Fruit fly (Drosophila melanogaster): ENCODE measurements around the gene srw.

The srw gene

DNA sequence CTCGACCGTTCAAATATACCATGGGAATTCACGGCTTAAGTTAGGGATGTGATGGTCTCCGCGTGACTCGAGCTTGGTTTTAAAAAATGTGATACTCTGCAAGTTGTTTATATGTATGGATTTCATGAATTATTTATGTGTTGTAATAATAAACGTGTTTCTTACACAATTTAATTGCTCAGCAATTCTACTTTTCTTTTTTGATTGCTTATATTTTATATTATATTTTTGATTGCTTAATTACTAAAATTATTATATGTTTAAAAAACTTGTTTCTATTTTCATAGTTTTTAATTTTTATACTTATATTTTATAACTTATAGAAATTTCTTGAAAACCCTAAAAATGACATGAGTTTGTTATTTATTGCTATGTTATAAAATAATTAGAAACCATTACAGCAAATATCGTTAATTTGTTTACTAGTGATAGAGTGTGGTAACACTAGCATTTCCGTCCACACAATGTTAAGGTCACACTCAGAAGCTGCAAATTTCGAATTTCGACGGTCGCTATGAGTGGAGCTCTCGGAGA, 28.9 kb downstream of the srw start, which contains the start of the genes ago and CG1265 (continued):
- TF ChIP-seq CG6791 (GFP tag; IDR thresholded peaks at IDR 0.05; ENCODE audit: partially characterized antibody) (peak; percentile 60), CG1233 (GFP tag; optimal IDR thresholded peaks at IDR 0.05) (no peak), gcm (GFP tag; optimal IDR thresholded peaks at IDR 0.05) (no peak), nerfin-2 (GFP tag; IDR thresholded peaks at IDR 0.05; ENCODE audit: partially characterized antibody) (no peak), Ets65A (GFP tag) (peak; percentile 63), CG6854 (GFP tag; optimal IDR thresholded peaks at IDR 0.05) (no peak), CG8765 (GFP tag; IDR thresholded peaks at IDR 0.05) (no peak), CG6813 (GFP tag; optimal IDR thresholded peaks at IDR 0.05) (no peak), hbn (GFP tag; IDR thresholded peaks at IDR 0.05; ENCODE audit: partially characterized antibody) (no peak), CG1603 (tag; optimal IDR thresholded peaks at IDR 0.05) (peak; percentile 45), gce (GFP tag; IDR thresholded peaks at IDR 0.05) (no peak), CG14860 (GFP tag; IDR thresholded peaks at IDR 0.05; ENCODE audit: partially characterized antibody) (0 out of 3 replicates have a peak, but pooled peaks have one; percentile 4), pan (optimal IDR thresholded peaks at IDR 0.05) (no peak), pan (GFP tag; optimal IDR thresholded peaks at IDR 0.05 in 1 of 2, IDR thresholded peaks at IDR 0.05 in 1 of 2) (peak in 1 of 2 experiments; percentile 39), CG31388 (GFP tag; optimal IDR thresholded peaks at IDR 0.05) (no peak), CG7786 (GFP tag; optimal IDR thresholded peaks at IDR 0.05) (peak; percentile 24), CG10274 (GFP tag; optimal IDR thresholded peaks at IDR 0.05) (no peak), Spps (tag; optimal IDR thresholded peaks at IDR 0.05) (no peak), zfh1 (GFP tag; IDR thresholded peaks at IDR 0.05) (no peak), dm (GFP tag; optimal IDR thresholded peaks at IDR 0.05) (no peak), vfl (GFP tag; optimal IDR thresholded peaks at IDR 0.05) (no peak), CoRest (tag; optimal IDR thresholded peaks at IDR 0.05) (peak; percentile 71), chinmo (GFP tag; IDR thresholded peaks at IDR 0.05; ENCODE audit: partially characterized antibody) (no peak), nom (GFP tag; optimal IDR thresholded peaks at IDR 0.05) (no peak), CG32772 (GFP tag; IDR thresholded peaks at IDR 0.05) (no peak), nmo (GFP tag; optimal IDR thresholded peaks at IDR 0.05) (peak; percentile 73), toy (GFP tag; IDR thresholded peaks at IDR 0.05) (no peak), ERR (GFP tag; optimal IDR thresholded peaks at IDR 0.05) (no peak), CG18764 (GFP tag; optimal IDR thresholded peaks at IDR 0.05) (no peak), Hr51 (GFP tag; optimal IDR thresholded peaks at IDR 0.05) (peak in 1 of 2 experiments; percentile 55), run (tag; optimal IDR thresholded peaks at IDR 0.05) (no peak), Optix (GFP tag; IDR thresholded peaks at IDR 0.05) (no peak), Ada2b (GFP tag; IDR thresholded peaks at IDR 0.05) (peak; percentile 18; the same call in 1 of the 2 replicates), p53 (GFP tag; optimal IDR thresholded peaks at IDR 0.05) (no peak), Hey (tag; optimal IDR thresholded peaks at IDR 0.05) (no peak), ato (GFP tag; IDR thresholded peaks at IDR 0.05; ENCODE audit: partially characterized antibody) (no peak), B-H2 (GFP tag; optimal IDR thresholded peaks at IDR 0.05) (peak; percentile 49), Dbx (GFP tag; IDR thresholded peaks at IDR 0.05) (0 out of 3 replicates have a peak, but pooled peaks have one; percentile 32), onecut (GFP tag; IDR thresholded peaks at IDR 0.05) (no peak), CG17361 (GFP tag; IDR thresholded peaks at IDR 0.05) (peak; percentile 83), gt (GFP tag; IDR thresholded peaks at IDR 0.05) (no peak), CG2202 (tag; optimal IDR thresholded peaks at IDR 0.05) (no peak), CG2129 (GFP tag; IDR thresholded peaks at IDR 0.05; ENCODE audit: partially characterized antibody) (0 out of 2 replicates have a peak, but pooled peaks have one; percentile 11), CG4328 (GFP tag; optimal IDR thresholded peaks at IDR 0.05) (peak; percentile 75), CG1602 (GFP tag; optimal IDR thresholded peaks at IDR 0.05) (peak; percentile 34), CG12071 (GFP tag; optimal IDR thresholded peaks at IDR 0.05) (no peak), CG14441 (GFP tag; IDR thresholded peaks at IDR 0.05) (peak; percentile 39; the same call in 1 of the 2 replicates), stwl (tag; optimal IDR thresholded peaks at IDR 0.05) (peak; percentile 33), repo (GFP tag; optimal IDR thresholded peaks at IDR 0.05) (no peak), kay (GFP tag; optimal IDR thresholded peaks at IDR 0.05) (no peak)
